Worm (Caenorhabditis elegans) whole organism, L4 larva: Measurements from ENCODE around the gene F02E11.3.
A peak's percentile ranks its signal among the peaks of the same experiment; 100 is the strongest.

Source experiments
- F10B5.3 ChIP-seq: sonication (generic microtip); optimal IDR thresholded peaks from 2 replicates; lab custom pipeline; 2016; ENCODE audit warnings: mild to moderate bottlenecking, missing genetic modification characterization, missing compliant biosample characterization
- F26F4.8 ChIP-seq: fragments of 200-800 bp; sonication (Bioruptor generic); conservative IDR thresholded peaks from 2 replicates; pipeline ENCODE4 v1.3.6; 2022; ENCODE audit warnings: missing genetic modification characterization, missing compliant biosample characterization
- F44E2.7 ChIP-seq: fragments of 200-800 bp; sonication (Bioruptor generic); IDR thresholded peaks from 2 replicates; pipeline ENCODE4 v2.1.2; 2022; ENCODE audit warnings: missing genetic modification characterization, missing compliant biosample characterization
- Y48G9A.11 ChIP-seq: fragments of 200-800 bp; sonication (Bioruptor generic); IDR thresholded peaks from 2 replicates; pipeline ENCODE4 v1.3.6; 2022; ENCODE audit warnings: missing genetic modification reagents, missing genetic modification characterization, missing compliant biosample characterization
- Y5F2A.4 ChIP-seq: fragments of 200-800 bp; sonication (Bioruptor generic); optimal IDR thresholded peaks from 2 replicates; lab custom pipeline; 2018; ENCODE audit warnings: mild to moderate bottlenecking, missing genetic modification characterization, missing compliant biosample characterization
- ZK546.5 ChIP-seq, 2 experiments: sonication (generic microtip); optimal IDR thresholded peaks; 2 replicates each; lab custom pipeline; 2017; ENCODE audit warnings: missing biosample characterization in 2 of 2, missing genetic modification characterization in 2 of 2
- aly-2 ChIP-seq: sonication (generic microtip); optimal IDR thresholded peaks from 2 replicates; lab custom pipeline; 2018; ENCODE audit warnings: missing biosample characterization, missing genetic modification characterization
- ama-1 ChIP-seq: fragments of 150-350 bp; optimal IDR thresholded peaks from 2 replicates; lab custom pipeline; 2014; ENCODE audit warnings: inconsistent platforms, mixed read lengths
- ceh-20 ChIP-seq: fragments of 200-800 bp; sonication (Bioruptor generic); IDR thresholded peaks from 2 replicates; pipeline ENCODE4 v1.3.6; 2022; ENCODE audit warnings: missing genetic modification reagents, missing genetic modification characterization, missing compliant biosample characterization
- ceh-32 ChIP-seq: sonication (generic microtip); optimal IDR thresholded peaks from 2 replicates; lab custom pipeline; 2016; ENCODE audit warnings: mild to moderate bottlenecking, missing genetic modification characterization, missing compliant biosample characterization; ENCODE audit not compliant: poor library complexity
- ceh-44 ChIP-seq: fragments of 200-800 bp; sonication (Bioruptor generic); IDR thresholded peaks from 2 replicates; pipeline ENCODE4 v1.3.6; 2022; ENCODE audit warnings: missing genetic modification reagents, missing genetic modification characterization, missing compliant biosample characterization
- ceh-62 ChIP-seq: sonication (generic microtip); optimal IDR thresholded peaks from 2 replicates; lab custom pipeline; 2017; ENCODE audit warnings: missing biosample characterization, missing genetic modification characterization
- ceh-82 ChIP-seq: sonication (generic microtip); optimal IDR thresholded peaks from 2 replicates; lab custom pipeline; 2017; ENCODE audit warnings: missing biosample characterization, missing genetic modification characterization
- ctbp-1 ChIP-seq: fragments of 200-800 bp; sonication (Bioruptor generic); IDR thresholded peaks from 2 replicates; pipeline ENCODE4 v1.3.6; 2022; ENCODE audit warnings: missing genetic modification reagents, missing genetic modification characterization, missing compliant biosample characterization
- daf-12 ChIP-seq: fragments of 150-350 bp; optimal IDR thresholded peaks from 2 replicates; lab custom pipeline; 2014; ENCODE audit warnings: missing biosample characterization, missing genetic modification reagents, missing genetic modification characterization
- daf-16 ChIP-seq, 3 experiments: sonication (generic microtip); optimal IDR thresholded peaks; 2 replicates each; lab custom pipeline; 2016 to 2017; ENCODE audit warnings: missing genetic modification characterization in 3 of 3, missing genetic modification reagents in 3 of 3, mild to moderate bottlenecking in 2 of 3, missing compliant biosample characterization in 2 of 3, missing biosample characterization in 1 of 3, moderate library complexity in 1 of 3
- dmd-8 ChIP-seq: fragments of 200-800 bp; sonication (Bioruptor generic); IDR thresholded peaks from 2 replicates; pipeline ENCODE4 v1.3.6; 2022; ENCODE audit warnings: missing genetic modification characterization, missing compliant biosample characterization
- dmd-9 ChIP-seq: fragments of 200-800 bp; sonication (Bioruptor generic); IDR thresholded peaks from 2 replicates; pipeline ENCODE4 v1.3.6; 2022; ENCODE audit warnings: missing genetic modification reagents, missing genetic modification characterization, missing compliant biosample characterization
- duxl-1 ChIP-seq: sonication (generic microtip); optimal IDR thresholded peaks from 2 replicates; lab custom pipeline; 2016; ENCODE audit warnings: mild to moderate bottlenecking, missing genetic modification characterization, moderate library complexity, missing compliant biosample characterization; ENCODE audit not compliant: poor library complexity
- dve-1 ChIP-seq: sonication (generic microtip); optimal IDR thresholded peaks from 2 replicates; lab custom pipeline; 2017; ENCODE audit warnings: antibody characterized with exemption, mild to moderate bottlenecking, missing genetic modification characterization, missing compliant biosample characterization; ENCODE audit not compliant: insufficient read depth
- egl-43 ChIP-seq: fragments of 200-800 bp; sonication (Bioruptor generic); IDR thresholded peaks from 2 replicates; pipeline ENCODE4 v1.3.6; 2022; ENCODE audit warnings: missing genetic modification reagents, missing genetic modification characterization, missing compliant biosample characterization
- fkh-10 ChIP-seq: fragments of 150-350 bp; optimal IDR thresholded peaks from 2 replicates; lab custom pipeline; 2014; ENCODE audit warnings: missing biosample characterization, missing genetic modification reagents, missing genetic modification characterization
- gei-8 ChIP-seq: fragments of 200-800 bp; sonication (Bioruptor generic); optimal IDR thresholded peaks from 2 replicates; lab custom pipeline; 2018; ENCODE audit warnings: mild to moderate bottlenecking, missing genetic modification characterization, missing compliant biosample characterization
- hif-1 ChIP-seq, 2 experiments: sonication (generic microtip); optimal IDR thresholded peaks; 2 replicates each; lab custom pipeline; 2016 to 2017; ENCODE audit warnings: missing compliant biosample characterization in 2 of 2, missing genetic modification characterization in 2 of 2, missing genetic modification reagents in 2 of 2, missing genotype in 2 of 2, mild to moderate bottlenecking in 1 of 2
- hlh-11 ChIP-seq: fragments of 200-800 bp; sonication (Bioruptor generic); optimal IDR thresholded peaks from 2 replicates; lab custom pipeline; 2018; ENCODE audit warnings: mild to moderate bottlenecking, missing genetic modification characterization, missing compliant biosample characterization
- hlh-30 ChIP-seq: sonication (generic microtip); optimal IDR thresholded peaks from 2 replicates; lab custom pipeline; 2017; ENCODE audit warnings: antibody characterized with exemption, mild to moderate bottlenecking, missing genetic modification characterization, missing compliant biosample characterization; ENCODE audit not compliant: insufficient read depth
- hmg-1.1 ChIP-seq: fragments of 200-800 bp; sonication (Bioruptor generic); IDR thresholded peaks from 2 replicates; pipeline ENCODE4 v1.3.6; 2022; ENCODE audit warnings: missing genetic modification reagents, missing genetic modification characterization, missing compliant biosample characterization
- jun-1 ChIP-seq: fragments of 150-350 bp; optimal IDR thresholded peaks from 2 replicates; lab custom pipeline; 2014; ENCODE audit warnings: missing biosample characterization, missing genetic modification reagents, missing genetic modification characterization
- lim-7 ChIP-seq: fragments of 200-800 bp; sonication (Bioruptor generic); IDR thresholded peaks from 2 replicates; pipeline ENCODE4 v1.3.6; 2022; ENCODE audit warnings: missing genetic modification characterization, missing compliant biosample characterization
- lin-1 ChIP-seq: fragments of 200-800 bp; sonication (Bioruptor generic); IDR thresholded peaks from 2 replicates; pipeline ENCODE4 v1.3.6; 2022; ENCODE audit warnings: missing genetic modification reagents, missing genetic modification characterization, missing compliant biosample characterization
- lin-38 ChIP-seq: fragments of 200-800 bp; sonication (Bioruptor generic); IDR thresholded peaks from 2 replicates; pipeline ENCODE4 v1.3.6; 2022; ENCODE audit warnings: missing genetic modification reagents, missing genetic modification characterization, missing compliant biosample characterization
- lsy-2 ChIP-seq, 2 experiments: fragments of 150-350 bp in 1 of 2; sonication (generic microtip) in 1 of 2; optimal IDR thresholded peaks; 2 replicates each; lab custom pipeline; 2014 to 2017; ENCODE audit warnings: missing biosample characterization in 2 of 2, missing genetic modification characterization in 2 of 2
- madf-5 ChIP-seq, 2 experiments: fragments of 200-800 bp; sonication (Bioruptor generic); IDR thresholded peaks; 2 replicates each; pipeline ENCODE4 v1.3.6; 2022; ENCODE audit warnings: missing compliant biosample characterization in 2 of 2, missing genetic modification characterization in 2 of 2
- madf-9 ChIP-seq: fragments of 200-800 bp; sonication (Bioruptor generic); conservative IDR thresholded peaks from 2 replicates; pipeline ENCODE4 v1.3.6; 2022; ENCODE audit warnings: missing genetic modification reagents, missing genetic modification characterization, missing compliant biosample characterization
- nhr-11 ChIP-seq: fragments of 150-350 bp; optimal IDR thresholded peaks from 2 replicates; lab custom pipeline; 2014; ENCODE audit warnings: missing biosample characterization, missing genetic modification characterization
- nhr-25 ChIP-seq: sonication (generic microtip); optimal IDR thresholded peaks from 2 replicates; lab custom pipeline; 2017; ENCODE audit warnings: missing genetic modification characterization, mild to moderate bottlenecking, missing compliant biosample characterization, antibody characterized with exemption, moderate library complexity, borderline replicate concordance; ENCODE audit not compliant: insufficient read depth
- nhr-48 ChIP-seq: sonication (generic microtip); optimal IDR thresholded peaks from 2 replicates; lab custom pipeline; 2016; ENCODE audit warnings: mild to moderate bottlenecking, missing genetic modification characterization, missing compliant biosample characterization
- nhr-6 ChIP-seq: fragments of 150-350 bp; optimal IDR thresholded peaks from 2 replicates; lab custom pipeline; 2014; ENCODE audit warnings: missing biosample characterization, missing genetic modification characterization
- nhr-77 ChIP-seq: fragments of 150-350 bp; optimal IDR thresholded peaks from 2 replicates; lab custom pipeline; 2014; ENCODE audit warnings: missing biosample characterization, missing genetic modification characterization
- php-3 ChIP-seq: fragments of 200-800 bp; sonication (Bioruptor generic); IDR thresholded peaks from 2 replicates; pipeline ENCODE4 v1.3.6; 2022; ENCODE audit warnings: missing genetic modification reagents, missing genetic modification characterization, missing compliant biosample characterization
- pqm-1 ChIP-seq: sonication (generic microtip); optimal IDR thresholded peaks from 2 replicates; lab custom pipeline; 2017; ENCODE audit warnings: missing biosample characterization, missing genetic modification characterization
- rbr-2 ChIP-seq: sonication (generic microtip); optimal IDR thresholded peaks from 2 replicates; lab custom pipeline; 2016; ENCODE audit warnings: missing genotype, missing genetic modification characterization, missing compliant biosample characterization
- saeg-2 ChIP-seq: fragments of 200-800 bp; sonication (Bioruptor generic); IDR thresholded peaks from 2 replicates; pipeline ENCODE4 v1.3.6; 2022; ENCODE audit warnings: missing genetic modification reagents, missing genetic modification characterization, missing compliant biosample characterization
- sdz-12 ChIP-seq: fragments of 200-800 bp; sonication (Bioruptor generic); optimal IDR thresholded peaks from 2 replicates; lab custom pipeline; 2018; ENCODE audit warnings: mild to moderate bottlenecking, missing genetic modification characterization, missing compliant biosample characterization
- snpc-1.2 ChIP-seq: fragments of 200-800 bp; sonication (Bioruptor generic); IDR thresholded peaks from 2 replicates; pipeline ENCODE4 v1.3.6; 2022; ENCODE audit warnings: missing genetic modification reagents, missing genetic modification characterization, missing compliant biosample characterization
- tag-97 ChIP-seq: fragments of 200-800 bp; sonication (Bioruptor generic); IDR thresholded peaks from 2 replicates; pipeline ENCODE4 v1.3.6; 2022; ENCODE audit warnings: missing genetic modification characterization, missing compliant biosample characterization
- zip-11 ChIP-seq: fragments of 200-800 bp; sonication (Bioruptor generic); IDR thresholded peaks from 2 replicates; pipeline ENCODE4 v1.3.6; 2022; ENCODE audit warnings: missing genetic modification characterization, missing compliant biosample characterization
- zip-2 ChIP-seq: fragments of 150-350 bp; optimal IDR thresholded peaks from 2 replicates; lab custom pipeline; 2014; ENCODE audit warnings: missing biosample characterization, missing genetic modification characterization
- ztf-7 ChIP-seq: fragments of 150-350 bp; optimal IDR thresholded peaks from 2 replicates; lab custom pipeline; 2014; ENCODE audit warnings: missing biosample characterization, missing genetic modification characterization

F02E11.3 gene

DNA sequence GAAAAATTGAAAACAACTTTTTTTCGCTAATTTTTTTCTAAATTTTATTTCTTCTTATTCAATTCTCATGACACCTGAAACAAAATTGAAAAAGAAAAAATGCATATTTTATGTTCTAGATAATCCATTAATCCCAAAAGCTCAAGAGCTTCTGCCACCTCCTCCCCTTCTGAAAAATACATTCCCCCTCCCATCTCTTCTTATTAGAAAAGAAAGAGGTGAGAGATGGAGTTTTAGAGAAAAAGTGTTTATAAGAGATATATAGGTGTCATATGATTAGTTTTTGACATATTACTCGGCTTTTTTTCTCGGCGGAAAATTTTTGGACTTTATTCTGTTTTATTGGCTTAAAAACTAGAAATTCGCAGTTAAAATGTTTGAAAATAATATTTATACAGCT is 4.2 kb downstream of the F02E11.3 start:
- TF ChIP-seq egl-43 (GFP tag; lab: Robert Waterston, UW) = no peak
- no peak for TF ChIP-seq F26F4.8 (GFP tag; lab: Robert Waterston, UW)
- TF ChIP-seq php-3 = no peak
- TF ChIP-seq ZK546.5 (tag; optimal IDR thresholded peaks at IDR 0.05; lab: Kevin White, UChicago) = no peak
- peak; percentile 39 for TF ChIP-seq hlh-30
- TF ChIP-seq, all 104 proteins: peak for 1

DNA sequence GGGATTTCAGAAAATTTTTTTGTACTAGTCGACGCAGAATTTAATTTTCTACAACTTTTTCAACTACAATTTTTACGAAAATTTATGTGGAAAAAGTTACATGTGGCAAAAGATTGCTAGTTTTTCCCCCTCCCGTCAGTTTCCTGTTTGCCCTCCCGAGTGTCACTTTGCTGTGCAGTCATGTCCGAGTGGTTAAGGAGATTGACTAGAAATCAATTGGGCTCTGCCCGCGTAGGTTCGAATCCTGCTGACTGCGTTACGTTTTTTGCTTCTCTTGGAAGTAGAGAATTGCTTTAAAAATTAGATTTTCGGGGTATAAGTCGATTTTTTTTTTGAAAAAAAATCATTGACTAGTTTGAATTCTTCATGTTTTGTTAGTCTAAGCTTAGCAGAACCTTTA is 7.0 kb downstream of the F02E11.3 start:
- TF ChIP-seq gei-8 (no peak), snpc-1.2 (GFP tag; lab: Robert Waterston, UW) (0 out of 2 replicates have a peak, but pooled peaks have one; percentile 45), ceh-32 (tag; lab: Kevin White, UChicago) (no peak), daf-16 (GFP tag; optimal IDR thresholded peaks at IDR 0.05; lab: Kevin White, UChicago) (peak in 1 of 2 experiments; percentile 21), daf-16 (tag; optimal IDR thresholded peaks at IDR 0.05; lab: Kevin White, UChicago) (no peak), pqm-1 (no peak), F10B5.3 (tag; lab: Kevin White, UChicago) (no peak), nhr-48 (tag; lab: Kevin White, UChicago) (no peak), nhr-11 (tag; lab: Kevin White, UChicago) (no peak), rbr-2 (tag; lab: Kevin White, UChicago) (no peak), jun-1 (tag; lab: Kevin White, UChicago) (no peak), madf-9 (GFP tag; lab: Robert Waterston, UW) (no peak), hif-1 (tag; optimal IDR thresholded peaks at IDR 0.05; lab: Kevin White, UChicago) (no peak), ama-1 (lab: Kevin White, UChicago) (no peak), dmd-9 (GFP tag; lab: Robert Waterston, UW) (no peak), nhr-77 (tag; lab: Kevin White, UChicago) (no peak), hmg-1.1 (0 out of 2 replicates have a peak, but pooled peaks have one; percentile 10), zip-2 (no peak), fkh-10 (GFP tag; lab: Kevin White, UChicago) (no peak), ztf-7 (no peak), Y48G9A.11 (GFP tag; lab: Robert Waterston, UW) (no peak), lsy-2 (tag; optimal IDR thresholded peaks at IDR 0.05; lab: Kevin White, UChicago) (no peak), ctbp-1 (GFP tag; lab: Robert Waterston, UW) (no peak), hlh-11 (tag; lab: Kevin White, UChicago) (no peak), zip-11 (GFP tag; lab: Robert Waterston, UW) (no peak), madf-5 (GFP tag; IDR thresholded peaks at IDR 0.05; lab: Robert Waterston, UW) (peak in 1 of 2 experiments; percentile 55; a peak in 1 of 4 replicates), dmd-8 (GFP tag; lab: Robert Waterston, UW) (0 out of 2 replicates have a peak, but pooled peaks have one; percentile 45), lin-38 (GFP tag; lab: Robert Waterston, UW) (peak; percentile 56), ZK546.5 (tag; optimal IDR thresholded peaks at IDR 0.05; lab: Kevin White, UChicago) (no peak), aly-2 (tag; lab: Kevin White, UChicago) (no peak), sdz-12 (GFP tag; lab: Kevin White, UChicago) (no peak), lin-1 (GFP tag; lab: Robert Waterston, UW) (no peak), ceh-20 (GFP tag; lab: Robert Waterston, UW) (no peak), nhr-25 (tag; lab: Kevin White, UChicago) (no peak), Y5F2A.4 (GFP tag; lab: Kevin White, UChicago) (no peak), nhr-6 (tag; lab: Kevin White, UChicago) (no peak), ceh-82 (tag; lab: Kevin White, UChicago) (no peak), daf-12 (tag; lab: Kevin White, UChicago) (no peak), F44E2.7 (no peak), dve-1 (peak; percentile 27), duxl-1 (tag; lab: Kevin White, UChicago) (peak; percentile 61), ceh-44 (0 out of 2 replicates have a peak, but pooled peaks have one; percentile 22), tag-97 (GFP tag; lab: Robert Waterston, UW) (no peak), saeg-2 (GFP tag; lab: Robert Waterston, UW) (no peak), ceh-62 (tag; lab: Kevin White, UChicago) (no peak), lim-7 (GFP tag; lab: Robert Waterston, UW) (peak; percentile 70)
